Fruit fly (Drosophila melanogaster) whole organism, embryonic: ENCODE results near the gene t-Grip84.

Experiments used
- Atf3 ChIP-seq: fragments of 200-800 bp; sonication (Bioruptor generic); optimal IDR thresholded peaks from 3 replicates; lab custom pipeline; 2016; ENCODE audit warnings: missing biosample characterization, missing genetic modification characterization
- B-H2 ChIP-seq: fragments of 200-800 bp; sonication (Bioruptor generic); optimal IDR thresholded peaks from 2 replicates; lab custom pipeline; 2018; ENCODE audit warnings: missing biosample characterization, mild to moderate bottlenecking, missing genetic modification characterization
- Bdp1 ChIP-seq: fragments of 200-800 bp; sonication (Bioruptor generic); optimal IDR thresholded peaks from 3 replicates; lab custom pipeline; 2016; ENCODE audit warnings: missing biosample characterization, missing genetic modification characterization
- Bgb ChIP-seq: fragments of 200-800 bp; sonication (Bioruptor generic); IDR thresholded peaks from 2 replicates; pipeline ENCODE4 v1.3.6; 2022; ENCODE audit warnings: missing biosample characterization, missing genetic modification characterization; ENCODE audit not compliant: partially characterized antibody
- Blimp-1 ChIP-seq: fragments of 200-800 bp; sonication (Bioruptor generic); optimal IDR thresholded peaks from 3 replicates; lab custom pipeline; 2018; ENCODE audit warnings: missing biosample characterization, missing genetic modification characterization, mild to moderate bottlenecking, moderate library complexity, missing genetic modification reagents
- CG10431 ChIP-seq: fragments of 200-800 bp; sonication (Bioruptor generic); optimal IDR thresholded peaks from 3 replicates; lab custom pipeline; 2018; ENCODE audit warnings: missing biosample characterization, mild to moderate bottlenecking, missing genetic modification characterization
- CG12104 ChIP-seq: fragments of 200-800 bp; sonication (Bioruptor generic); optimal IDR thresholded peaks from 3 replicates; lab custom pipeline; 2016; ENCODE audit warnings: missing biosample characterization, missing genetic modification characterization
- CG13287 ChIP-seq: fragments of 200-800 bp; sonication (Bioruptor generic); IDR thresholded peaks from 2 replicates; pipeline ENCODE4 v1.3.6; 2022; ENCODE audit warnings: missing biosample characterization, missing genetic modification characterization; ENCODE audit not compliant: partially characterized antibody
- CG13894 ChIP-seq: fragments of 200-800 bp; sonication (Bioruptor generic); optimal IDR thresholded peaks from 3 replicates; lab custom pipeline; 2018; ENCODE audit warnings: missing biosample characterization, mild to moderate bottlenecking, missing genetic modification characterization, moderate library complexity
- CG14965 ChIP-seq: fragments of 200-800 bp; sonication (Bioruptor generic); optimal IDR thresholded peaks from 2 replicates; lab custom pipeline; 2016; ENCODE audit warnings: missing biosample characterization, missing genetic modification characterization, borderline replicate concordance
- CG16815 ChIP-seq: fragments of 200-800 bp; sonication (Bioruptor generic); optimal IDR thresholded peaks from 3 replicates; lab custom pipeline; 2017; ENCODE audit warnings: missing biosample characterization, mild to moderate bottlenecking, missing genetic modification characterization
- CG4282 ChIP-seq: fragments of 200-800 bp; sonication (Bioruptor generic); optimal IDR thresholded peaks from 2 replicates; lab custom pipeline; 2016; ENCODE audit warnings: missing biosample characterization, missing genetic modification characterization
- CG4707 ChIP-seq: fragments of 200-800 bp; sonication (Bioruptor generic); optimal IDR thresholded peaks from 2 replicates; lab custom pipeline; 2018; ENCODE audit warnings: missing biosample characterization, mild to moderate bottlenecking, missing genetic modification characterization, moderate library complexity
- CG5245 ChIP-seq: fragments of 200-800 bp; sonication (Bioruptor generic); optimal IDR thresholded peaks from 3 replicates; lab custom pipeline; 2016; ENCODE audit warnings: missing biosample characterization, missing genetic modification characterization
- CG6272 ChIP-seq: fragments of 200-800 bp; sonication (Bioruptor generic); IDR thresholded peaks from 2 replicates; pipeline ENCODE4 v1.3.6; 2022; ENCODE audit warnings: missing biosample characterization, missing genetic modification characterization
- CG8290 ChIP-seq, 3 experiments: fragments of 200-800 bp; sonication (Bioruptor generic); optimal IDR thresholded peaks; 2 replicates each; lab custom pipeline; 2016 to 2019; ENCODE audit warnings: missing biosample characterization in 3 of 3, missing genetic modification characterization in 3 of 3, mild to moderate bottlenecking in 2 of 3, moderate library complexity in 1 of 3
- D19A ChIP-seq: fragments of 200-800 bp; optimal IDR thresholded peaks from 3 replicates; lab custom pipeline; 2019; ENCODE audit warnings: missing biosample characterization, mild to moderate bottlenecking, missing genetic modification characterization, moderate library complexity
- Drgx ChIP-seq: fragments of 200-800 bp; sonication (Bioruptor generic); IDR thresholded peaks from 2 replicates; pipeline ENCODE4 v1.3.6; 2022; ENCODE audit warnings: missing biosample characterization, missing genetic modification characterization
- Fer3 ChIP-seq: fragments of 200-800 bp; sonication (Bioruptor generic); optimal IDR thresholded peaks from 2 replicates; lab custom pipeline; 2018; ENCODE audit warnings: missing biosample characterization, mild to moderate bottlenecking, missing genetic modification characterization, moderate library complexity
- Lim3 ChIP-seq: fragments of 200-800 bp; sonication (Bioruptor generic); IDR thresholded peaks from 2 replicates; pipeline ENCODE4 v1.3.6; 2022; ENCODE audit warnings: missing biosample characterization, missing genetic modification characterization
- bigmax ChIP-seq: fragments of 200-800 bp; sonication (Bioruptor generic); optimal IDR thresholded peaks from 2 replicates; lab custom pipeline; 2018; ENCODE audit warnings: missing biosample characterization, mild to moderate bottlenecking, missing genetic modification characterization
- chn ChIP-seq: fragments of 200-800 bp; sonication (Bioruptor generic); optimal IDR thresholded peaks from 2 replicates; lab custom pipeline; 2016; ENCODE audit warnings: missing biosample characterization, missing genetic modification characterization
- cwo ChIP-seq: fragments of 200-800 bp; sonication (Bioruptor generic); optimal IDR thresholded peaks from 3 replicates; lab custom pipeline; 2017; ENCODE audit warnings: missing biosample characterization, missing genetic modification characterization, mild to moderate bottlenecking, moderate library complexity, missing genetic modification reagents
- dm ChIP-seq: fragments of 200-800 bp; sonication (Bioruptor generic); optimal IDR thresholded peaks from 3 replicates; lab custom pipeline; 2016; ENCODE audit warnings: missing biosample characterization, missing genetic modification characterization
- fd102C ChIP-seq: fragments of 200-800 bp; sonication (Bioruptor generic); optimal IDR thresholded peaks from 2 replicates; lab custom pipeline; 2018; ENCODE audit warnings: missing biosample characterization, mild to moderate bottlenecking, missing genetic modification characterization, moderate library complexity
- fru ChIP-seq: fragments of >200 bp; optimal IDR thresholded peaks from 2 replicates; lab custom pipeline; 2017
- grn ChIP-seq: fragments of 200-800 bp; sonication (Bioruptor generic); optimal IDR thresholded peaks from 3 replicates; lab custom pipeline; 2017; ENCODE audit warnings: missing biosample characterization, missing genetic modification characterization
- gro ChIP-seq: fragments of 200-800 bp; sonication (Bioruptor generic); optimal IDR thresholded peaks from 2 replicates; lab custom pipeline; 2016; ENCODE audit warnings: missing biosample characterization, missing genetic modification characterization
- jing ChIP-seq: fragments of 200-800 bp; sonication (Bioruptor generic); optimal IDR thresholded peaks from 2 replicates; lab custom pipeline; 2018; ENCODE audit warnings: missing biosample characterization, mild to moderate bottlenecking, missing genetic modification characterization
- kay ChIP-seq: fragments of 200-800 bp; sonication (Bioruptor generic); optimal IDR thresholded peaks from 2 replicates; lab custom pipeline; 2016; ENCODE audit warnings: missing biosample characterization, missing genetic modification characterization
- lov ChIP-seq, 2 experiments: fragments of 200-800 bp in 1 of 2; fragments of >200 bp in 1 of 2; sonication (Bioruptor generic) in 1 of 2; IDR thresholded peaks in 1 of 2; optimal IDR thresholded peaks in 1 of 2; 2 replicates in 1 of 2; 3 replicates in 1 of 2; pipeline versions ENCODE4 v1.3.6 to Lab custom; 2017 to 2022; ENCODE audit warnings: missing biosample characterization in 1 of 2, missing genetic modification characterization in 1 of 2
- sens ChIP-seq: fragments of 200-800 bp; sonication (Bioruptor generic); peaks from one replicate; lab custom pipeline; 2016; ENCODE audit warnings: missing biosample characterization, missing genetic modification characterization
- sens-2 ChIP-seq: fragments of 200-800 bp; sonication (Bioruptor generic); IDR thresholded peaks from 2 replicates; pipeline ENCODE4 v1.3.6; 2022; ENCODE audit warnings: missing biosample characterization, missing genetic modification characterization
- sisA ChIP-seq: fragments of 200-800 bp; sonication (Bioruptor generic); IDR thresholded peaks from 2 replicates; pipeline ENCODE4 v1.3.6; 2022; ENCODE audit warnings: missing biosample characterization, missing genetic modification characterization
- twi ChIP-seq: fragments of 200-800 bp; optimal IDR thresholded peaks from 2 replicates; lab custom pipeline; 2019; ENCODE audit warnings: missing biosample characterization, mild to moderate bottlenecking, missing genetic modification characterization, moderate library complexity
- tx ChIP-seq: fragments of 200-800 bp; sonication (Bioruptor generic); optimal IDR thresholded peaks from 2 replicates; lab custom pipeline; 2016; ENCODE audit warnings: missing biosample characterization, missing genetic modification characterization
- unpg ChIP-seq: fragments of 200-800 bp; sonication (Bioruptor generic); optimal IDR thresholded peaks from 3 replicates; lab custom pipeline; 2018; ENCODE audit warnings: missing biosample characterization, mild to moderate bottlenecking, missing genetic modification characterization, moderate library complexity

Gene t-Grip84

DNA sequence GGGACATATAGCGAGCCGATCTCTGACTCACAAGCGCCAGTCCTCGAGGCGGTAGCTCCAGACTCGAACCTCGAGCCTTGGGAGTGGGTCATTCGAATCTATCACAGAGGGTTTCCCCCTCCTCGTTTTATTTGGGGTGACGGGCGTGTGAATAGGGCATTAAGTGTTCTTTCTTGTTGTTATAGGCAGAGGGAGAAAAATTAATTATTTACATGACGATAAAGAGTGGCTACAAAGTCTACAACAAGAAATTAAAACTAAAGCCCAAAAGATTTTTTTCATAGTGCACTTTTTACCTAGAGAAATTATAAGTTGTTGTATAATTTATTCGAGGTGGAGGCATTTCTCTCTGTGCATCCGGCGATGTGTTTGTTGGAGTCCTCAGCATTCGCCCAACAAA, 38.4 kb downstream of the t-Grip84 start:
- TF ChIP-seq sens (GFP tag; lab: Kevin White, UChicago) (peak; percentile 67), grn (GFP tag; lab: Kevin White, UChicago) (no peak)
- TF ChIP-seq, all 482 proteins: peak for 1

DNA sequence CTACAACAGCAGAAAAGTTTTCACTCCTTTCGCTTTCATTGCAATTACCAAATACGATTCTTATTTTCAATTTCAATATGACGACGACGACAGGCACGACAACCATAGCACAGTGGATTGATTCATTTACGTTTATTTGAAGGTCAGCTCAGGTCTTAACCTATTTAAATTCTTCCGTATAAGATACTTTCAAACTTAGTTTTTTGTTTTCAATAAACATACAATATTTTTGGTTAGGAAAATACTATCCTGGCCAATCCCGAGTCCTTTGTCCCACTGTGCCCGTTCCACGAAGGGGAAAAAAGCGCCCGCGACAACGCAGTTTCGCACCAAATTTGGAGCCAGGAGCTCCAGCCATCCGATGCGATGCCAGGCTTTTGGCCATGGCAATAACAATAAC, 40.6 kb downstream of the t-Grip84 start:
- TF ChIP-seq Drgx (GFP tag; lab: Robert Waterston, UW): peak; percentile 47
- TF ChIP-seq unpg (GFP tag; lab: Kevin White, UChicago): no peak
- no peak for TF ChIP-seq twi
- TF ChIP-seq sens (GFP tag; lab: Kevin White, UChicago): peak; percentile 46
- no peak for TF ChIP-seq CG5245 (GFP tag; lab: Kevin White, UChicago)
- no peak for TF ChIP-seq CG6272 (GFP tag; lab: Robert Waterston, UW)
- TF ChIP-seq Blimp-1 (GFP tag; lab: Kevin White, UChicago): peak; percentile 30
- TF ChIP-seq CG8290 (GFP tag; optimal IDR thresholded peaks at IDR 0.05; lab: Kevin White, UChicago): no peak
- TF ChIP-seq CG8290 (tag; optimal IDR thresholded peaks at IDR 0.05; lab: Kevin White, UChicago): no peak
- no peak for TF ChIP-seq Bdp1 (GFP tag; lab: Kevin White, UChicago)
- TF ChIP-seq D19A (tag; lab: Kevin White, UChicago): no peak
- no peak for TF ChIP-seq CG4707 (GFP tag; lab: Kevin White, UChicago)
- TF ChIP-seq chn (GFP tag; lab: Kevin White, UChicago): no peak
- TF ChIP-seq jing (GFP tag; lab: Kevin White, UChicago): no peak
- no peak for TF ChIP-seq fru (lab: Kevin White, UChicago)
- TF ChIP-seq B-H2 (GFP tag; lab: Kevin White, UChicago): no peak
- no peak for TF ChIP-seq sens-2 (GFP tag; lab: Robert Waterston, UW)
- TF ChIP-seq bigmax (GFP tag; lab: Kevin White, UChicago): no peak
- TF ChIP-seq Bgb: no peak
- TF ChIP-seq CG13894 (tag; lab: Kevin White, UChicago): no peak
- TF ChIP-seq CG14965: no peak

DNA sequence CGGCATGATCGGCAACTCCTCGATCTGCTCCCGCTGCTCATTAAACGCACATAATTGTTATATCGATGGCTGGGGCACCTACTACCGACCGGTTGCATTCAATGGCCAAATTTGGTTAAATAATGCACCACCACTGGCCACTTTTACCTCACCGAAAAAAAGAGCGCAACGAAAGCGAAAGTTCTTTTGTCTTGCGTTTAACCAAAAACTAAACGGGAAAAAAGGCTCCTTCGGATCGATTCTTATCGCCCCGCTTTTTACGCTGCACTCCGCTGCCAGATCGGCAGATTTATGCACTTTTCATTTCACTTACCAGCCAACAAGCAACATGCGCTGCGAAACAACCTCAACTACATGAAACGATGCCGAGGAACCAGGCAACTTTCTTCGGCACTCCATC, 45.2 kb downstream of the t-Grip84 start:
- TF ChIP-seq CG16815 (GFP tag; lab: Kevin White, UChicago) (no peak), CG4282 (GFP tag; lab: Kevin White, UChicago) (no peak), lov (optimal IDR thresholded peaks at IDR 0.05; lab: Kevin White, UChicago) (no peak), lov (GFP tag; IDR thresholded peaks at IDR 0.05; lab: Robert Waterston, UW) (no peak), kay (no peak), Lim3 (GFP tag; lab: Robert Waterston, UW) (no peak), dm (GFP tag; lab: Kevin White, UChicago) (no peak)

DNA sequence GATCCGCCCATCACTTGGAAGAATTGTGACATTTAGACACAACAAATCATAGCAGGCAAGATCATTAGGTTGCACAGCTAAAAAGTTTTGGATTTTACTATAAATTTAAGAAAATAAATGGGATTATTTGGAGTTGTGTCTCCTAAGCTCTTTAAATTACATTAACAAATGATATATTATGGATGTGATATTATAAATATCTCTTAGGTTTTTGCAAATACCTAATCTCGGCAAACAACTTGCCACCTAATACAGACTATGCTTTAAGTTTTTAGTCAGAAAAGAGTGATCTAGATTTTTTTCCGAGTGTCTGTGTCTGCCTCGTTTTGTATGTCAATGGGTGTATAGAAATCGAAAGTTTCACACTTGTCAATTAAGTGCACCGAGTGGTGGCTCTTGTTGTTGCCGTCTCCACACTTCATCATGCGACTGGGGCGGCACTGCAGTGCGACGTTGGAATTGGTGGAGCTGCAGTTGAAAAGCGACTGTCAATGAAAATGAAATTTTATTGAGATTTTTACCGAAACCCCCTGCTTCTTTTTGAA, 46.1 kb downstream of the t-Grip84 start:
- TF ChIP-seq CG10431 (GFP tag; lab: Kevin White, UChicago): no peak
- TF ChIP-seq Blimp-1 (GFP tag; lab: Kevin White, UChicago): peak; percentile 70
- TF ChIP-seq sens (GFP tag; lab: Kevin White, UChicago): peak; percentile 17
- TF ChIP-seq, all 482 proteins: peak for 2

DNA sequence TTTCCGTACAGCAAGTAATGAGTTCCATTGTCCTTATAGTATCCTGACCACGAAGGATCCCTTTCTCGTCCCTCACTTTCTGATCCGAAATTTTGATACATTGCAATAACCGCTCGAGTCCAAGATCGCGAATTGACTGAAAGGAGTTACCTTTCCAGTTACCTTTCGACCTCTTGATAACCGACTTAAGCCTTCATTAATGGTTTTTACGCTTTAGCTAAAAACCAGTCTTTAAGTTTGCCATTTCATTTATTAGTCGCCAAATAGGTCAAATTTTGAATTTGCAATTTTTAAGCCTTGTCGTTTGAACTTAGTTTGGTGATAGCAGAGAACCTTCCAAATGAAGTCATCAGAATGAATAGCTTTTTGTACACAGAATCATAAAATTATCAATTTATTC, 48.4 kb downstream of the t-Grip84 start, which contains the start of gene CG32376:
Gene CG32376 (minus strand): TSS at position 101 of the 400 bp plus-strand sequence.
- no peak for TF ChIP-seq Fer3 (tag; lab: Kevin White, UChicago)
- TF ChIP-seq CG13287 (GFP tag; lab: Robert Waterston, UW): no peak
- TF ChIP-seq gro (GFP tag; lab: Kevin White, UChicago): no peak
- TF ChIP-seq CG12104 (GFP tag; lab: Kevin White, UChicago): no peak
- no peak for TF ChIP-seq fd102C
- no peak for TF ChIP-seq cwo
- TF ChIP-seq tx (GFP tag; lab: Kevin White, UChicago): no peak
- no peak for TF ChIP-seq Atf3
- TF ChIP-seq sisA: no peak
